Fruit fly (Drosophila melanogaster) whole organism, prepupa: ENCODE measurements around the gene CG5180.

ENCODE experiments used
- CG10631 ChIP-seq: fragments of 200-800 bp; sonication (Bioruptor generic); optimal IDR thresholded peaks from 2 replicates; lab custom pipeline; 2016; ENCODE audit warnings: missing biosample characterization, missing genetic modification characterization
- CG11294 ChIP-seq: fragments of 200-800 bp; sonication (Bioruptor generic); IDR thresholded peaks from 2 replicates; pipeline ENCODE4 v1.3.6; 2022; ENCODE audit warnings: missing biosample characterization, missing genetic modification characterization
- CG11762 ChIP-seq: fragments of 200-800 bp; sonication (Bioruptor generic); optimal IDR thresholded peaks from 3 replicates; lab custom pipeline; 2016; ENCODE audit warnings: missing biosample characterization, missing genetic modification characterization; ENCODE audit not compliant: insufficient read depth
- CG11902 ChIP-seq: fragments of 200-800 bp; sonication (Bioruptor generic); optimal IDR thresholded peaks from 3 replicates; lab custom pipeline; 2016; ENCODE audit warnings: missing biosample characterization, missing genetic modification characterization
- CG15336 ChIP-seq: fragments of 200-800 bp; sonication (Bioruptor generic); IDR thresholded peaks from 2 replicates; pipeline ENCODE4 v1.3.6; 2022; ENCODE audit warnings: missing biosample characterization, missing genetic modification characterization
- CG1621 ChIP-seq: fragments of 200-800 bp; sonication (Bioruptor generic); optimal IDR thresholded peaks from 3 replicates; lab custom pipeline; 2018; ENCODE audit warnings: missing biosample characterization, mild to moderate bottlenecking, missing genetic modification characterization
- CG16779 ChIP-seq: fragments of 200-800 bp; sonication (Bioruptor generic); optimal IDR thresholded peaks from 3 replicates; lab custom pipeline; 2017; ENCODE audit warnings: missing biosample characterization, mild to moderate bottlenecking, missing genetic modification characterization
- CG6163 ChIP-seq: fragments of 200-800 bp; sonication (Bioruptor generic); IDR thresholded peaks from 3 replicates; pipeline ENCODE4 v1.3.6; 2022; ENCODE audit warnings: missing biosample characterization, missing genetic modification characterization
- CG6276 ChIP-seq: fragments of 200-800 bp; sonication (Bioruptor generic); optimal IDR thresholded peaks from 2 replicates; lab custom pipeline; 2017; ENCODE audit warnings: missing biosample characterization, mild to moderate bottlenecking, missing genetic modification characterization
- CG6792 ChIP-seq: fragments of 200-800 bp; sonication (Bioruptor generic); optimal IDR thresholded peaks from 3 replicates; lab custom pipeline; 2016; ENCODE audit warnings: missing biosample characterization, missing genetic modification characterization
- CG6808 ChIP-seq: fragments of 200-800 bp; sonication (Bioruptor generic); optimal IDR thresholded peaks from 3 replicates; lab custom pipeline; 2017; ENCODE audit warnings: missing biosample characterization, missing genetic modification characterization, mild to moderate bottlenecking, moderate library complexity, missing genetic modification reagents
- CG6854 ChIP-seq: fragments of 200-800 bp; sonication (Bioruptor generic); optimal IDR thresholded peaks from 2 replicates; lab custom pipeline; 2017; ENCODE audit warnings: missing biosample characterization, mild to moderate bottlenecking, missing genetic modification characterization
- CG9139 ChIP-seq: fragments of 200-800 bp; sonication (Bioruptor generic); optimal IDR thresholded peaks from 3 replicates; lab custom pipeline; 2017; ENCODE audit warnings: missing biosample characterization, mild to moderate bottlenecking, missing genetic modification characterization
- Eip75B ChIP-seq: fragments of 200-800 bp; sonication (Bioruptor generic); optimal IDR thresholded peaks from 3 replicates; lab custom pipeline; 2016; ENCODE audit warnings: missing biosample characterization, missing genetic modification characterization
- Eip78C ChIP-seq: fragments of 200-800 bp; sonication (Bioruptor generic); peaks from one replicate; lab custom pipeline; 2016; ENCODE audit warnings: missing biosample characterization, missing genetic modification characterization
- Ets21C ChIP-seq: fragments of 200-800 bp; sonication (Bioruptor generic); optimal IDR thresholded peaks from 3 replicates; lab custom pipeline; 2016; ENCODE audit warnings: missing biosample characterization, missing genetic modification characterization
- Gug ChIP-seq: fragments of 200-800 bp; sonication (Bioruptor generic); IDR thresholded peaks from 2 replicates; pipeline ENCODE4 v1.3.6; 2022; ENCODE audit warnings: missing biosample characterization, missing genetic modification characterization
- Hr38 ChIP-seq: sonication (Bioruptor generic); optimal IDR thresholded peaks from 2 replicates; lab custom pipeline; 2016; ENCODE audit warnings: missing biosample characterization, missing genetic modification characterization
- Hr39 ChIP-seq: fragments of 200-800 bp; sonication (Bioruptor generic); optimal IDR thresholded peaks from 2 replicates; lab custom pipeline; 2016; ENCODE audit warnings: missing biosample characterization, missing genetic modification characterization
- Hr4 ChIP-seq: fragments of 200-800 bp; sonication (Bioruptor generic); optimal IDR thresholded peaks from 3 replicates; lab custom pipeline; 2016; ENCODE audit warnings: missing biosample characterization, missing genetic modification characterization
- Met ChIP-seq: fragments of 200-800 bp; sonication (Bioruptor generic); optimal IDR thresholded peaks from 3 replicates; lab custom pipeline; 2016; ENCODE audit warnings: missing biosample characterization, missing genetic modification characterization
- Sox15 ChIP-seq: fragments of 200-800 bp; sonication (Bioruptor generic); optimal IDR thresholded peaks from 3 replicates; lab custom pipeline; 2016; ENCODE audit warnings: missing biosample characterization, missing genetic modification characterization
- achi ChIP-seq: fragments of 200-800 bp; sonication (Bioruptor generic); optimal IDR thresholded peaks from 3 replicates; lab custom pipeline; 2016; ENCODE audit warnings: missing biosample characterization, missing genetic modification characterization
- acj6 ChIP-seq: fragments of 200-800 bp; sonication (Bioruptor generic); optimal IDR thresholded peaks from 3 replicates; lab custom pipeline; 2016; ENCODE audit warnings: missing biosample characterization, missing genetic modification characterization
- cyc ChIP-seq: fragments of 200-800 bp; sonication (Bioruptor generic); optimal IDR thresholded peaks from 3 replicates; lab custom pipeline; 2016; ENCODE audit warnings: missing biosample characterization, missing genetic modification characterization
- dac ChIP-seq: fragments of 200-800 bp; sonication (Bioruptor generic); optimal IDR thresholded peaks from 2 replicates; lab custom pipeline; 2017; ENCODE audit warnings: missing biosample characterization, mild to moderate bottlenecking, missing genetic modification characterization
- eg ChIP-seq: fragments of 200-800 bp; sonication (Bioruptor generic); IDR thresholded peaks from 3 replicates; pipeline ENCODE4 v1.3.6; 2022; ENCODE audit warnings: missing biosample characterization, missing genetic modification characterization
- esn ChIP-seq: fragments of 200-800 bp; sonication (Bioruptor generic); optimal IDR thresholded peaks from 2 replicates; lab custom pipeline; 2016; ENCODE audit warnings: missing biosample characterization, mild to moderate bottlenecking, missing genetic modification characterization, moderate library complexity
- fd59A ChIP-seq: fragments of 200-800 bp; sonication (Bioruptor generic); optimal IDR thresholded peaks from 2 replicates; lab custom pipeline; 2017; ENCODE audit warnings: missing biosample characterization, mild to moderate bottlenecking, missing genetic modification characterization, missing genetic modification reagents
- fkh ChIP-seq: fragments of 200-800 bp; sonication (Bioruptor generic); optimal IDR thresholded peaks from 3 replicates; lab custom pipeline; 2017; ENCODE audit warnings: missing biosample characterization, mild to moderate bottlenecking, missing genetic modification characterization, moderate library complexity
- lz ChIP-seq: fragments of 200-800 bp; sonication (Bioruptor generic); optimal IDR thresholded peaks from 3 replicates; lab custom pipeline; 2016; ENCODE audit warnings: missing biosample characterization, missing genetic modification characterization
- pdm3 ChIP-seq: fragments of 200-800 bp; sonication (Bioruptor generic); optimal IDR thresholded peaks from 3 replicates; lab custom pipeline; 2016; ENCODE audit warnings: missing biosample characterization, missing genetic modification characterization
- salr ChIP-seq, 2 experiments: fragments of 200-800 bp; sonication (Bioruptor generic); optimal IDR thresholded peaks; 3 replicates each; lab custom pipeline; 2016 to 2018; ENCODE audit warnings: missing biosample characterization in 2 of 2, missing genetic modification characterization in 2 of 2, mild to moderate bottlenecking in 1 of 2
- spab ChIP-seq: fragments of 200-800 bp; sonication (Bioruptor generic); optimal IDR thresholded peaks from 2 replicates; lab custom pipeline; 2017; ENCODE audit warnings: missing biosample characterization, mild to moderate bottlenecking, missing genetic modification characterization, missing genetic modification reagents
- ss ChIP-seq, 2 experiments: fragments of 200-800 bp; sonication (Bioruptor generic); optimal IDR thresholded peaks; 2 replicates in 1 of 2; 3 replicates in 1 of 2; lab custom pipeline; 2017 to 2018; ENCODE audit warnings: mild to moderate bottlenecking in 2 of 2, missing biosample characterization in 2 of 2, missing genetic modification characterization in 2 of 2, moderate library complexity in 1 of 2
- svp ChIP-seq: fragments of 200-800 bp; sonication (Bioruptor generic); peaks from one replicate; lab custom pipeline; 2016; ENCODE audit warnings: missing biosample characterization, missing genetic modification characterization

CG5180 gene

dm6 chr3R:20550632-20551486, 6.9 kb upstream of the CG5180 start (continued):
- TF ChIP-seq CG6808 (GFP tag; lab: Kevin White, UChicago) (peak; percentile 43), Ets21C (GFP tag; lab: Kevin White, UChicago) (no peak), spab (GFP tag; lab: Kevin White, UChicago) (peak; percentile 25), esn (GFP tag; lab: Kevin White, UChicago) (peak; percentile 35)
- TF ChIP-seq, all 60 proteins: peak for 29

- TF ChIP-seq Eip78C (GFP tag; lab: Kevin White, UChicago): peak; percentile 26
- no peak for TF ChIP-seq CG6276 (GFP tag; lab: Kevin White, UChicago)
- peak; percentile 89 for TF ChIP-seq fkh (GFP tag; lab: Kevin White, UChicago)
- peak; percentile 48; the same call in 2 of the 3 replicates for TF ChIP-seq eg (GFP tag; lab: Robert Waterston, UW)
Measured at dm6 chr3R:20551487-20552079, 6.1 kb upstream of the CG5180 start.

dm6 chr3R:20552093-20552492, 5.6 kb upstream of the CG5180 start, which contains the start of gene Stat92E:
Gene Stat92E (minus strand): TSS chr3R:20552311.
- TF ChIP-seq Eip75B (GFP tag; lab: Kevin White, UChicago) (no peak), Hr38 (GFP tag; lab: Kevin White, UChicago) (no peak), CG10631 (no peak), CG9139 (no peak), CG11902 (GFP tag; lab: Kevin White, UChicago) (no peak), fd59A (no peak), CG6276 (GFP tag; lab: Kevin White, UChicago) (no peak), Hr4 (GFP tag; lab: Kevin White, UChicago) (no peak), CG6792 (GFP tag; lab: Kevin White, UChicago) (no peak), cyc (GFP tag; lab: Kevin White, UChicago) (no peak), CG6854 (GFP tag; lab: Kevin White, UChicago) (no peak), CG1621 (no peak)

- TF ChIP-seq eg (GFP tag; lab: Robert Waterston, UW) (no peak), salr (GFP tag; optimal IDR thresholded peaks at IDR 0.05; lab: Kevin White, UChicago) (no peak), svp (GFP tag; lab: Kevin White, UChicago) (no peak), CG11294 (GFP tag; lab: Robert Waterston, UW) (no peak), CG6808 (GFP tag; lab: Kevin White, UChicago) (no peak), CG9139 (no peak), dac (GFP tag; lab: Kevin White, UChicago) (no peak), CG16779 (no peak), CG6792 (GFP tag; lab: Kevin White, UChicago) (no peak), Eip78C (GFP tag; lab: Kevin White, UChicago) (no peak), Hr39 (GFP tag; lab: Kevin White, UChicago) (no peak)
Measured at dm6 chr3R:20554300-20554699, 3.4 kb upstream of the CG5180 start, which contains the start of gene att-ORFB. Gene att-ORFB (minus strand): TSS chr3R:20554400.

- TF ChIP-seq CG6163 (GFP tag; lab: Robert Waterston, UW) (peak; percentile 62; the same call in 1 of the 3 replicates), CG11762 (GFP tag; lab: Kevin White, UChicago) (no peak), acj6 (GFP tag; lab: Kevin White, UChicago) (no peak), CG15336 (GFP tag; lab: Robert Waterston, UW) (no peak), Gug (no peak), lz (GFP tag; lab: Kevin White, UChicago) (no peak), Eip78C (GFP tag; lab: Kevin White, UChicago) (peak; percentile 66), fkh (GFP tag; lab: Kevin White, UChicago) (peak; percentile 35), Met (GFP tag; lab: Kevin White, UChicago) (peak; percentile 33), pdm3 (GFP tag; lab: Kevin White, UChicago) (no peak), eg (GFP tag; lab: Robert Waterston, UW) (peak; percentile 61; the same call in 2 of the 3 replicates), CG6854 (GFP tag; lab: Kevin White, UChicago) (no peak), CG6276 (GFP tag; lab: Kevin White, UChicago) (peak; percentile 35), svp (GFP tag; lab: Kevin White, UChicago) (peak; percentile 74), Sox15 (GFP tag; lab: Kevin White, UChicago) (no peak), ss (GFP tag; optimal IDR thresholded peaks at IDR 0.05; lab: Kevin White, UChicago) (peak in 1 of 2 experiments; percentile 43), CG11294 (GFP tag; lab: Robert Waterston, UW) (peak; percentile 49; the same call in 1 of the 2 replicates), achi (GFP tag; lab: Kevin White, UChicago) (no peak), CG11902 (GFP tag; lab: Kevin White, UChicago) (no peak)
Measured at dm6 chr3R:20555023-20555422, 2.7 kb upstream of the CG5180 start.
